Worm (Caenorhabditis elegans) whole organism, L4 larva: Measurements from ENCODE around the gene ccdc-47.
A peak's percentile ranks its signal among the peaks of the same experiment; 100 is the strongest.

ENCODE experiments used
- D1046.2 ChIP-seq: fragments of 200-800 bp; sonication (Bioruptor generic); IDR thresholded peaks from 2 replicates; pipeline ENCODE4 v1.3.6; 2022; ENCODE audit warnings: missing genetic modification characterization, missing compliant biosample characterization
- F10B5.3 ChIP-seq: sonication (generic microtip); optimal IDR thresholded peaks from 2 replicates; lab custom pipeline; 2016; ENCODE audit warnings: mild to moderate bottlenecking, missing genetic modification characterization, missing compliant biosample characterization
- F37D6.2 ChIP-seq: sonication (generic microtip); optimal IDR thresholded peaks from 2 replicates; lab custom pipeline; 2016; ENCODE audit warnings: mild to moderate bottlenecking, missing genetic modification characterization, missing compliant biosample characterization
- F44E2.7 ChIP-seq: fragments of 200-800 bp; sonication (Bioruptor generic); IDR thresholded peaks from 2 replicates; pipeline ENCODE4 v2.1.2; 2022; ENCODE audit warnings: missing genetic modification characterization, missing compliant biosample characterization
- F49E8.2 ChIP-seq: sonication (generic microtip); optimal IDR thresholded peaks from 2 replicates; lab custom pipeline; 2016; ENCODE audit warnings: missing compliant biosample characterization, mild to moderate bottlenecking, missing genetic modification characterization, borderline replicate concordance
- T20F7.1 ChIP-seq: fragments of 200-800 bp; sonication (Bioruptor generic); optimal IDR thresholded peaks from 2 replicates; lab custom pipeline; 2018; ENCODE audit warnings: mild to moderate bottlenecking, missing genetic modification characterization, missing compliant biosample characterization
- Y105C5A.15 ChIP-seq: fragments of 200-800 bp; sonication (Bioruptor generic); IDR thresholded peaks from 2 replicates; pipeline ENCODE4 v1.3.6; 2022; ENCODE audit warnings: missing genetic modification characterization, missing compliant biosample characterization
- aha-1 ChIP-seq: fragments of 150-350 bp; peaks from one replicate; lab custom pipeline; 2014; ENCODE audit warnings: missing biosample characterization, missing genetic modification characterization
- ama-1 ChIP-seq: fragments of 150-350 bp; optimal IDR thresholded peaks from 2 replicates; lab custom pipeline; 2014; ENCODE audit warnings: inconsistent platforms, mixed read lengths
- arid-1 ChIP-seq: fragments of 200-800 bp; sonication (Bioruptor generic); conservative IDR thresholded peaks from 2 replicates; pipeline ENCODE4 v1.3.6; 2022; ENCODE audit warnings: missing genetic modification reagents, missing genetic modification characterization, missing compliant biosample characterization
- ceh-20 ChIP-seq: fragments of 200-800 bp; sonication (Bioruptor generic); IDR thresholded peaks from 2 replicates; pipeline ENCODE4 v1.3.6; 2022; ENCODE audit warnings: missing genetic modification reagents, missing genetic modification characterization, missing compliant biosample characterization
- ceh-44 ChIP-seq: fragments of 200-800 bp; sonication (Bioruptor generic); IDR thresholded peaks from 2 replicates; pipeline ENCODE4 v1.3.6; 2022; ENCODE audit warnings: missing genetic modification reagents, missing genetic modification characterization, missing compliant biosample characterization
- ces-1 ChIP-seq: fragments of 150-350 bp; sonication (generic microtip); optimal IDR thresholded peaks from 4 replicates; lab custom pipeline; 2014; ENCODE audit warnings: missing biosample characterization, missing genetic modification reagents, missing genetic modification characterization
- ctbp-1 ChIP-seq: fragments of 200-800 bp; sonication (Bioruptor generic); IDR thresholded peaks from 2 replicates; pipeline ENCODE4 v1.3.6; 2022; ENCODE audit warnings: missing genetic modification reagents, missing genetic modification characterization, missing compliant biosample characterization
- daf-8 ChIP-seq: fragments of 200-800 bp; sonication (Bioruptor generic); IDR thresholded peaks from 2 replicates; pipeline ENCODE4 v1.3.6; 2022; ENCODE audit warnings: missing genetic modification characterization, missing compliant biosample characterization
- dmd-6 ChIP-seq: fragments of 200-800 bp; sonication (Bioruptor generic); IDR thresholded peaks from 2 replicates; pipeline ENCODE4 v1.3.6; 2022; ENCODE audit warnings: missing genetic modification reagents, missing genetic modification characterization, missing compliant biosample characterization
- dmd-9 ChIP-seq: fragments of 200-800 bp; sonication (Bioruptor generic); IDR thresholded peaks from 2 replicates; pipeline ENCODE4 v1.3.6; 2022; ENCODE audit warnings: missing genetic modification reagents, missing genetic modification characterization, missing compliant biosample characterization
- dpl-1 ChIP-seq: fragments of 150-350 bp; optimal IDR thresholded peaks from 2 replicates; lab custom pipeline; 2014; ENCODE audit warnings: missing biosample characterization, missing genetic modification reagents, missing genetic modification characterization
- dve-1 ChIP-seq: sonication (generic microtip); optimal IDR thresholded peaks from 2 replicates; lab custom pipeline; 2017; ENCODE audit warnings: antibody characterized with exemption, mild to moderate bottlenecking, missing genetic modification characterization, missing compliant biosample characterization; ENCODE audit not compliant: insufficient read depth
- fos-1 ChIP-seq: fragments of 150-350 bp; optimal IDR thresholded peaks from 2 replicates; lab custom pipeline; 2014; ENCODE audit warnings: missing biosample characterization, missing genetic modification characterization
- hlh-11 ChIP-seq: fragments of 200-800 bp; sonication (Bioruptor generic); optimal IDR thresholded peaks from 2 replicates; lab custom pipeline; 2018; ENCODE audit warnings: mild to moderate bottlenecking, missing genetic modification characterization, missing compliant biosample characterization
- hlh-30 ChIP-seq: sonication (generic microtip); optimal IDR thresholded peaks from 2 replicates; lab custom pipeline; 2017; ENCODE audit warnings: antibody characterized with exemption, mild to moderate bottlenecking, missing genetic modification characterization, missing compliant biosample characterization; ENCODE audit not compliant: insufficient read depth
- lin-1 ChIP-seq: fragments of 200-800 bp; sonication (Bioruptor generic); IDR thresholded peaks from 2 replicates; pipeline ENCODE4 v1.3.6; 2022; ENCODE audit warnings: missing genetic modification reagents, missing genetic modification characterization, missing compliant biosample characterization
- lin-13 ChIP-seq: fragments of 150-350 bp; optimal IDR thresholded peaks from 2 replicates; lab custom pipeline; 2014; ENCODE audit warnings: missing biosample characterization, missing genetic modification reagents, missing genetic modification characterization
- lin-15B ChIP-seq: fragments of 150-350 bp; sonication (generic microtip); optimal IDR thresholded peaks from 3 replicates; lab custom pipeline; 2014; ENCODE audit warnings: missing biosample characterization, missing genetic modification characterization
- lin-38 ChIP-seq: fragments of 200-800 bp; sonication (Bioruptor generic); IDR thresholded peaks from 2 replicates; pipeline ENCODE4 v1.3.6; 2022; ENCODE audit warnings: missing genetic modification reagents, missing genetic modification characterization, missing compliant biosample characterization
- lin-39 ChIP-seq: fragments of 150-350 bp; optimal IDR thresholded peaks from 2 replicates; lab custom pipeline; 2014; ENCODE audit warnings: missing biosample characterization, missing genetic modification reagents, missing genetic modification characterization
- lsy-2 ChIP-seq, 2 experiments: fragments of 150-350 bp in 1 of 2; sonication (generic microtip) in 1 of 2; optimal IDR thresholded peaks; 2 replicates each; lab custom pipeline; 2014 to 2017; ENCODE audit warnings: missing biosample characterization in 2 of 2, missing genetic modification characterization in 2 of 2
- madf-9 ChIP-seq: fragments of 200-800 bp; sonication (Bioruptor generic); conservative IDR thresholded peaks from 2 replicates; pipeline ENCODE4 v1.3.6; 2022; ENCODE audit warnings: missing genetic modification reagents, missing genetic modification characterization, missing compliant biosample characterization
- mdl-1 ChIP-seq, 2 experiments: fragments of 150-350 bp in 1 of 2; sonication (generic microtip) in 1 of 2; optimal IDR thresholded peaks; 2 replicates each; lab custom pipeline; 2014 to 2017; ENCODE audit warnings: missing biosample characterization in 2 of 2, missing genetic modification characterization in 2 of 2
- mdt-29 ChIP-seq: fragments of 200-800 bp; sonication (Bioruptor generic); IDR thresholded peaks from 2 replicates; pipeline ENCODE4 v1.3.6; 2022; ENCODE audit warnings: missing genetic modification reagents, missing genetic modification characterization, missing compliant biosample characterization
- mep-1 ChIP-seq: fragments of 150-350 bp; sonication (generic microtip); optimal IDR thresholded peaks from 3 replicates; lab custom pipeline; 2014; ENCODE audit warnings: missing biosample characterization, missing genetic modification characterization
- mes-2 ChIP-seq: sonication (generic microtip); optimal IDR thresholded peaks from 2 replicates; lab custom pipeline; 2016; ENCODE audit warnings: missing genotype, mild to moderate bottlenecking, missing genetic modification characterization, missing compliant biosample characterization; ENCODE audit not compliant: poor library complexity, severe bottlenecking
- mxl-2 ChIP-seq: fragments of 200-800 bp; sonication (Bioruptor generic); conservative IDR thresholded peaks from 2 replicates; pipeline ENCODE4 v1.3.6; 2022; ENCODE audit warnings: missing genetic modification reagents, missing genetic modification characterization, missing compliant biosample characterization
- mxl-3 ChIP-seq: fragments of 200-800 bp; sonication (Bioruptor generic); optimal IDR thresholded peaks from 2 replicates; lab custom pipeline; 2018; ENCODE audit warnings: mild to moderate bottlenecking, missing genetic modification characterization, missing compliant biosample characterization
- nhr-10 ChIP-seq: fragments of 150-350 bp; optimal IDR thresholded peaks from 2 replicates; lab custom pipeline; 2014; ENCODE audit warnings: missing biosample characterization, missing genetic modification characterization
- nhr-11 ChIP-seq: fragments of 150-350 bp; optimal IDR thresholded peaks from 2 replicates; lab custom pipeline; 2014; ENCODE audit warnings: missing biosample characterization, missing genetic modification characterization
- nhr-111 ChIP-seq: fragments of 200-800 bp; sonication (Bioruptor generic); optimal IDR thresholded peaks from 2 replicates; lab custom pipeline; 2018; ENCODE audit warnings: mild to moderate bottlenecking, missing genetic modification characterization, missing compliant biosample characterization
- nhr-25 ChIP-seq: sonication (generic microtip); optimal IDR thresholded peaks from 2 replicates; lab custom pipeline; 2017; ENCODE audit warnings: missing genetic modification characterization, mild to moderate bottlenecking, missing compliant biosample characterization, antibody characterized with exemption, moderate library complexity, borderline replicate concordance; ENCODE audit not compliant: insufficient read depth
- nhr-76 ChIP-seq: fragments of 150-350 bp; optimal IDR thresholded peaks from 2 replicates; lab custom pipeline; 2014; ENCODE audit warnings: missing biosample characterization, missing genetic modification characterization
- pha-4 ChIP-seq, 2 experiments: fragments of 150-350 bp in 1 of 2; fragments of 200-800 bp in 1 of 2; sonication (Bioruptor generic) in 1 of 2; IDR thresholded peaks in 1 of 2; optimal IDR thresholded peaks in 1 of 2; 2 replicates each; pipeline versions ENCODE4 v1.3.6 to Lab custom; 2014 to 2022; ENCODE audit warnings: missing genetic modification characterization in 2 of 2, missing genetic modification reagents in 2 of 2, missing biosample characterization in 1 of 2, missing compliant biosample characterization in 1 of 2
- skn-1 ChIP-seq: fragments of 150-350 bp; optimal IDR thresholded peaks from 2 replicates; lab custom pipeline; 2014; ENCODE audit warnings: missing biosample characterization, missing genetic modification characterization
- snpc-4 ChIP-seq: fragments of 150-350 bp; optimal IDR thresholded peaks from 2 replicates; lab custom pipeline; 2014; ENCODE audit warnings: missing biosample characterization, missing genetic modification characterization
- spr-1 ChIP-seq: sonication (generic microtip); optimal IDR thresholded peaks from 2 replicates; lab custom pipeline; 2016; ENCODE audit warnings: mild to moderate bottlenecking, missing genetic modification characterization, missing compliant biosample characterization
- spr-3 ChIP-seq: fragments of 200-800 bp; sonication (Bioruptor generic); optimal IDR thresholded peaks from 2 replicates; lab custom pipeline; 2018; ENCODE audit warnings: mild to moderate bottlenecking, missing genetic modification characterization, missing compliant biosample characterization
- tag-97 ChIP-seq: fragments of 200-800 bp; sonication (Bioruptor generic); IDR thresholded peaks from 2 replicates; pipeline ENCODE4 v1.3.6; 2022; ENCODE audit warnings: missing genetic modification characterization, missing compliant biosample characterization
- unc-62 ChIP-seq, 3 experiments: fragments of 150-350 bp in 1 of 3; sonication (generic microtip); optimal IDR thresholded peaks in 2 of 3; peaks in 1 of 3; 1 replicate in 1 of 3; 2 replicates in 2 of 3; lab custom pipeline; 2014 to 2017; ENCODE audit warnings: missing biosample characterization in 3 of 3, missing genetic modification characterization in 3 of 3, missing genetic modification reagents in 3 of 3, missing genotype in 1 of 3
- zfp-3 ChIP-seq: fragments of 200-800 bp; sonication (Bioruptor generic); conservative IDR thresholded peaks from 2 replicates; pipeline ENCODE4 v1.3.6; 2022; ENCODE audit warnings: missing genetic modification reagents, missing genetic modification characterization, missing compliant biosample characterization
- zip-11 ChIP-seq: fragments of 200-800 bp; sonication (Bioruptor generic); IDR thresholded peaks from 2 replicates; pipeline ENCODE4 v1.3.6; 2022; ENCODE audit warnings: missing genetic modification characterization, missing compliant biosample characterization
- ztf-7 ChIP-seq: fragments of 150-350 bp; optimal IDR thresholded peaks from 2 replicates; lab custom pipeline; 2014; ENCODE audit warnings: missing biosample characterization, missing genetic modification characterization

The ccdc-47 gene

ce11 chrIII:3875608-3876007, 41.2 kb upstream of the ccdc-47 start:
- no peak for TF ChIP-seq aha-1 (tag; lab: Kevin White, UChicago)
- TF ChIP-seq dpl-1 (GFP tag; lab: Kevin White, UChicago), result peak; percentile 1
- no peak for TF ChIP-seq F37D6.2 (tag; lab: Kevin White, UChicago)
- no peak for TF ChIP-seq dmd-9 (GFP tag; lab: Robert Waterston, UW)
- no peak for TF ChIP-seq spr-3 (GFP tag; lab: Kevin White, UChicago)
- no peak for TF ChIP-seq ces-1 (GFP tag; lab: Kevin White, UChicago)
- TF ChIP-seq F49E8.2 (tag; lab: Kevin White, UChicago), result no peak
- no peak for TF ChIP-seq ceh-44
- TF ChIP-seq madf-9 (GFP tag; lab: Robert Waterston, UW), result no peak
- TF ChIP-seq nhr-10 (tag; lab: Kevin White, UChicago), result no peak
- TF ChIP-seq daf-8, result no peak
- TF ChIP-seq nhr-76 (tag; lab: Kevin White, UChicago), result no peak
- TF ChIP-seq fos-1 (tag; lab: Kevin White, UChicago), result no peak
- no peak for TF ChIP-seq F10B5.3 (tag; lab: Kevin White, UChicago)
- TF ChIP-seq mdl-1 (tag; optimal IDR thresholded peaks at IDR 0.05; lab: Kevin White, UChicago), result peak in 1 of 2 experiments; percentile 6
- TF ChIP-seq spr-1 (tag; lab: Kevin White, UChicago), result no peak
- TF ChIP-seq dmd-6 (GFP tag; lab: Robert Waterston, UW), result peak; percentile 42
- no peak for TF ChIP-seq ama-1 (lab: Kevin White, UChicago)
- no peak for TF ChIP-seq nhr-25 (tag; lab: Kevin White, UChicago)
- no peak for TF ChIP-seq mxl-2 (GFP tag; lab: Robert Waterston, UW)
- TF ChIP-seq nhr-111, result no peak
- peak; percentile 33 for TF ChIP-seq mxl-3 (GFP tag; lab: Kevin White, UChicago)
- no peak for TF ChIP-seq nhr-11
- 0 out of 2 replicates have a peak, but pooled peaks have one; percentile 27 for TF ChIP-seq ceh-20 (GFP tag; lab: Robert Waterston, UW)
- no peak for TF ChIP-seq F44E2.7 (GFP tag; lab: Robert Waterston, UW)
- no peak for TF ChIP-seq tag-97 (GFP tag; lab: Robert Waterston, UW)
- peak; percentile 19 for TF ChIP-seq lin-13 (GFP tag; lab: Kevin White, UChicago)
- no peak for TF ChIP-seq skn-1 (tag; lab: Kevin White, UChicago)
- TF ChIP-seq pha-4 (GFP tag; IDR thresholded peaks at IDR 0.05; lab: Robert Waterston, UW), result no peak
- TF ChIP-seq pha-4 (tag; optimal IDR thresholded peaks at IDR 0.05; lab: Kevin White, UChicago), result no peak
- TF ChIP-seq snpc-4 (tag; lab: Kevin White, UChicago), result no peak
- TF ChIP-seq lin-39 (tag; lab: Kevin White, UChicago), result no peak
- no peak for TF ChIP-seq mes-2 (tag; lab: Kevin White, UChicago)
- TF ChIP-seq zip-11 (GFP tag; lab: Robert Waterston, UW), result no peak
- TF ChIP-seq Y105C5A.15 (GFP tag; lab: Robert Waterston, UW), result no peak
- TF ChIP-seq mep-1 (tag; lab: Kevin White, UChicago), result peak; percentile 67
- no peak for TF ChIP-seq ztf-7 (tag; lab: Kevin White, UChicago)
- TF ChIP-seq lin-15B (tag; lab: Kevin White, UChicago), result no peak
- TF ChIP-seq arid-1 (GFP tag; lab: Robert Waterston, UW), result no peak
- TF ChIP-seq mdt-29 (GFP tag; lab: Robert Waterston, UW), result peak; percentile 45; the same call in 1 of the 2 replicates
- peak; percentile 92 for TF ChIP-seq hlh-30 (tag; lab: Kevin White, UChicago)
- TF ChIP-seq ctbp-1, result no peak
- no peak for TF ChIP-seq T20F7.1
- TF ChIP-seq lsy-2 (tag; optimal IDR thresholded peaks at IDR 0.05; lab: Kevin White, UChicago), result peak in 1 of 2 experiments; percentile 42
- TF ChIP-seq dve-1 (tag; lab: Kevin White, UChicago), result peak; percentile 81
- no peak for TF ChIP-seq lin-1 (GFP tag; lab: Robert Waterston, UW)
- TF ChIP-seq lin-38 (GFP tag; lab: Robert Waterston, UW), result no peak
- TF ChIP-seq zfp-3 (GFP tag; lab: Robert Waterston, UW), result no peak
- TF ChIP-seq unc-62 (GFP tag; optimal IDR thresholded peaks at IDR 0.05 in 1 of 2; lab: Kevin White, UChicago), result peak in 1 of 2 experiments; percentile 57
- TF ChIP-seq unc-62 (tag; optimal IDR thresholded peaks at IDR 0.05; lab: Kevin White, UChicago), result no peak
- TF ChIP-seq hlh-11 (tag; lab: Kevin White, UChicago), result peak; percentile 74
- TF ChIP-seq D1046.2 (GFP tag; lab: Robert Waterston, UW), result no peak
